Fruit fly (Drosophila melanogaster) Kc167 (cell line): ENCODE results near the gene CG7564.

ENCODE experiments used
- Myc ChIP-seq: fragments of >200 bp; optimal IDR thresholded peaks from 2 replicates; lab custom pipeline; 2017; ENCODE audit warnings: missing external identifiers
- Sin3A ChIP-seq: fragments of >200 bp; optimal IDR thresholded peaks from 2 replicates; lab custom pipeline; 2018; ENCODE audit warnings: missing external identifiers
- h ChIP-seq: fragments of >200 bp; optimal IDR thresholded peaks from 3 replicates; lab custom pipeline; 2018; ENCODE audit warnings: missing external identifiers
- insv ChIP-seq: fragments of >200 bp; optimal IDR thresholded peaks from 3 replicates; lab custom pipeline; 2018; ENCODE audit warnings: missing external identifiers
- psq ChIP-seq: fragments of >200 bp; optimal IDR thresholded peaks from 2 replicates; lab custom pipeline; 2017; ENCODE audit warnings: missing external identifiers
- ttk ChIP-seq: sonication (Bioruptor generic); optimal IDR thresholded peaks from 2 replicates; lab custom pipeline; 2017; ENCODE audit warnings: missing external identifiers

Gene CG7564

DNA sequence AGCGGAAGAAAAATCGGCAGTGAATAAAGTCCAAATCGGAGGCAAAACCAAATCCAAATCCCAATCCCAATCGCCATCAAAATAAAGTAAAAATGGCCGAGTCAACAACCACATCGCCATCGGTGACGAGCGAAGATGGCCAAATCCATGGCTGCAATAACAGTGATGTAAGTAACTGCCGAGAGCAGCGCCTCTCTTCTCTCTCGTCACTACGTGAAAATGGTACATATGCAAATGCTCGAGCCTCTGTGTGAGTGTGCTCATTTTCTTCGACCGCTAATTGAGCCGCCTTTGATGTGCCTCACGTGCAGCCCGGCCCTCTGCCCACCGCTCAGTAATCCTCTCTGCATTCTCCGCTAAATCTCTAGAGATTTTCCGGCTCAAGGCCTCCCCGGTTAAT, 20.3 kb downstream of the CG7564 start:
- no peak for TF ChIP-seq ttk (lab: Kevin White, UChicago)
- TF ChIP-seq psq = no peak
- TF ChIP-seq h (lab: Kevin White, UChicago) = no peak
- TF ChIP-seq Myc (lab: Kevin White, UChicago) = no peak
- no peak for TF ChIP-seq Sin3A
- TF ChIP-seq insv (lab: Kevin White, UChicago) = no peak

DNA sequence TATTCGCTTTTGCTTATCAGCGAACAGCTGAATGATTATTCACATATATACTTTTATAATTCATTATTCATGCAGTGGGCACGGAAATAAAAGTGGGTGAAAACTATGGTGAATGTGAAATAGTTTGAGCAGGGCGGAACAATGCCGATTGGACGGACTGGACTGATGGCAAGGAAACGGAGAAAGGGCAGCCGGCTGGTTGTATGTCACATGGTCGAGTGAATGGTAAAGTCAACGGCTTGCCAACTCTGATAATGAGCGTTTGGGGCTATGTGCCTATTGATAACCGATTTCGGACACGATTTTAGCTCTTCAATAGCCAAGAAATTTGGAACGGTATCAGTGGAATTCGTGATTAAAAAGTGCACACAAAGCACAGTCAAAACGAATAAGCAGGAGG, 21.7 kb downstream of the CG7564 start:
- TF ChIP-seq psq = no peak
- TF ChIP-seq Sin3A = no peak
- no peak for TF ChIP-seq Myc (lab: Kevin White, UChicago)
- no peak for TF ChIP-seq insv (lab: Kevin White, UChicago)
- no peak for TF ChIP-seq ttk (lab: Kevin White, UChicago)
- TF ChIP-seq h (lab: Kevin White, UChicago) = no peak

DNA sequence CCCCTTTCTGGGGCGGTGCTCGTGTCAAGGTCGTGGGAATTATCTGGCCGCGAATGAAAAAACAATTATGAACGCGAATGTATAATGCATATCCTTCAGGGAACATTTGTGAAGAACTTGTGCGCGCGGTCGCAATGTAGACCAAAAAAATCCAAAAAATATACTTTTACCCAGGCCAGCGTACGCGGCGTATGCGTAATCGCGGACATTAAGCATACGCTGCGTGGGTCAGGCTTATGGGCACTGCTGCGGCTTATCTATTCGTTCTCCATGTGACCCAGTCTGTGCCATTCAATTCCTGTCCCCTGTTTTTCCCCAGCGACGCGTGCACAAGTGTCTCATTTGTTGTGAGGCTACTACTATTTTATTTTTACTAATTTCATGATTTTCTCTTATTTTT, 24.2 kb downstream of the CG7564 start:
- TF ChIP-seq Myc (lab: Kevin White, UChicago) = no peak
- TF ChIP-seq h (lab: Kevin White, UChicago) = no peak
- TF ChIP-seq insv (lab: Kevin White, UChicago) = no peak

DNA sequence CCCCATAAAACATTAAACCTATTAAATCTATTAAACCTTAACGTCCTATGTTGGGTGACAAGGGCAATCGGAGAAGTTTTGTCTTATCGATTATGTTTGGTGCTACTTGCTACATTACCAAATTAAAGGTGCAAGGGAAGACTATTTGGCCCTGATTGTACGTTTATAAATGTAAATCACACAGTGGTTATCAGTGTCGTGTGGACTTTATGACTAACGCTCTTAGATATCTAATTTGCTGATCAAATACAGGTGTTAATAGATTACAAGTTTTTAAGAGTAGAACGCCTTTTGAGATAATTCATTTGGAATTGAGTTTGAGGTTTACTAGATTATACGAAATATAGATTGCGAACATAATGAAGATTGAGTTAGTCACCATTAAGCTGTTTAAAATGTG, 24.8 kb downstream of the CG7564 start:
- no peak for TF ChIP-seq Sin3A
- no peak for TF ChIP-seq h (lab: Kevin White, UChicago)
- no peak for TF ChIP-seq Myc (lab: Kevin White, UChicago)
- no peak for TF ChIP-seq ttk (lab: Kevin White, UChicago)
- no peak for TF ChIP-seq insv (lab: Kevin White, UChicago)
- TF ChIP-seq psq = no peak

DNA sequence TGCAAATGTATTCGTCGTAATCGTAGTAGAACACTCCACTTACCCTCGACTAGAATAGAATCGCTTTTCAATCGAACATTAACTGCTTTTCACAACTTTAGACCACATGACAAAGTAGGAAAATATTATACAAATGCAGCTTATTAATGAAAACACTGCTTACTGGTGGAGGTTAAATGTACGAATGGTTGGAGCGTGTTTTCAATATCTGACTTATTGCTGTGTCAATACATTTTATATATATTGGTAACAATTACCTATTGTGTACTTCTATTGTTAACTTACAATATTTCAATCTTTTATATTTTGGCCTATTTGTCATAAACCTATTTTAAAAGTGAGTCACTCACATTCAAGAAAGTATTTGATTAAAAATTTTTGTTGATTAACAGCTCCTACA, 25.9 kb downstream of the CG7564 start:
- no peak for TF ChIP-seq psq
- TF ChIP-seq Myc (lab: Kevin White, UChicago) = no peak
- TF ChIP-seq Sin3A = no peak
- no peak for TF ChIP-seq ttk (lab: Kevin White, UChicago)

DNA sequence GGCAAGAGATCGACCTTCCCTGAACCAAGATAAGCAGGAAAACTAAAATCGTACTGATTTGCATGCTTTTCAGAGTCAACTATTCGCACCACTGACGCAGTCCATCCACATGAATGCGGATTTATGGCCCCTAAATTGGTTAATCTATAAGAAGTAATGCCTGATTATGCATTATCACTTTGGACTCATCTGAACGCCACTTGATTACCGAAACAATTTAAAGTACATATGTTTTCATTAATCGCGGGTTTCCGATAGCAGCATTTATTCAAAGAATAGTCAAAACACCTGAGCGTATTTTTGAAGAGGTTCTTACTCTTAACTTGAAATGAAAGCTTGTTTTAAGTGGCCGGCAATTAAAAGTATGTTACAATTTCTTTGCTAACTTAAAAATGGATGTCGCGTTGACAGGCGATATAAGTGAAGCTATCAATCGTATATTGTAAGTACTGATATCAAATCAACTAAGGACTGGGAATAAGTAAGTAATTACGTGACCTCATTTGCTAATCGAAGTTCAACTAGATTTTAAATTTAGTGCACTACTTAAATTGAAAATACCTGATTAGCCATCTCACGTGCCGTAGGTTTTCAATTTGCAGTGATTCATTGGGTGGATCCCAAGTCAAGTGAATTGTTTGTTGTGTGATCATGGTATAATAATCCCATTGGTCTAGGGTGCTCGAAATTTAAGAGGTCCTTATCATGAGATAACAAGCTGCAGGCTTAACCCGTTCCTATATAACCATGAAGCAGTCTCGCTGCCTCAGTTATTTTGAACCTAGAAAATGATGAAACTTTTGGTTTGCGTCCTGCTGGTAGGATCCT, 35.2 kb downstream of the CG7564 start, which contains the start of the genes Jon74E and CG7542:
Gene Jon74E, minus strand, starts transcription at position 79 of the 828 bp plus-strand sequence.
Gene CG7542, plus strand, starts transcription at position 778 of the 828 bp plus-strand sequence.
- TF ChIP-seq psq (no peak), Myc (lab: Kevin White, UChicago) (no peak), insv (lab: Kevin White, UChicago) (no peak), h (lab: Kevin White, UChicago) (no peak), Sin3A (no peak), ttk (lab: Kevin White, UChicago) (no peak)

DNA sequence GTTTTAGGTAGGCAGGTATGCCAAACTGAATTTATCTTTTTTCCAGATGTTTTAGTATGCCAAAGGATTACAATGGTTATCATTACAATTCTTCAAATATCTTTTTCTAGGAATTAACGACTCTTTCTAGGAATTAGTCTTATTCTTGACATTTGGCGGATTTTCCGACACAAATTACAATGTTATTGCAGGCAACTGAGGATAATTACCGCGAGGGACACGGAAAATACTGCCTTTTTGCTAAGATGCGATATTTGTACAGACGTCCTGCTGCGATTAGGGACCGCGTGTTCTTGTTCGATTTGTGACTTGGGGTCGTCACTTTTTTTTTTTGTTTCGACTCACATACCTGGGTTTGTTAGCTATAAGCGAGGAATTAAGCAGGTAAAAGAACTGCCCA, 41.7 kb downstream of the CG7564 start:
- TF ChIP-seq Sin3A = no peak
- no peak for TF ChIP-seq h (lab: Kevin White, UChicago)
- TF ChIP-seq insv (lab: Kevin White, UChicago) = no peak
- no peak for TF ChIP-seq Myc (lab: Kevin White, UChicago)
- TF ChIP-seq ttk (lab: Kevin White, UChicago) = no peak
- no peak for TF ChIP-seq psq

DNA sequence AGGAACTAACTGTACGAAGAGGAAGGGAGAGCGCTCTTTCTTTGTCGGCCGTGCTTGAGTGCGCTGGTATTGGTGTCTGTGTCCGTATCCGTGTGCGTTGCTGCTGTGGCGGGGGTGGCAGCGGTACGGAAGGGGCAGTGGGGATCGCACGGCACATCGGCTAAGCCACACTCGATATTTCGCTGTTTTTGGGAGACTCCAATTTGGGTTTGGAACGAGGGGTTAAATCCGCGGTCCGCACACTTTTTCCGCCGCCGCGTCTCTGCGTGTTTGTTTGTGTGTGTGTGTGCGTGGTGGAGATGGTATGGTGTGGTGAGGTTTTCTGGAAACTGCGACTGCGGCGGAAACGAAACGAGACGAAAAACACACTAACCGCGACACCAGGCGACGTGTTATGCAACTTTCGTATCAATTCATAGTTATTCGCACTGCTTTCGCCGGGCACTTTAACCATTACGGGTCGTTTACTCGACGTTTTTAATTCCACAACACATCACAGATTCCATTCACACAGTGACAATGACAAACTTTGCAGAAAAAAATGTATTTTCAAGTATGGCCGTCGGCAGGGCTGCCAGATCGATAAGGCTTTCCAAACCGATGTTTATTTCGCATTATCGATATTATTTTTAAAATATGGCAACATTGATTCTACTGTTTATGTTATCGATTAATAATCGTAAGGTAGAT, 43.3 kb downstream of the CG7564 start, which contains the start of gene CycT:
Gene CycT, minus strand, starts transcription at position 574 of the 690 bp plus-strand sequence.
- no peak for TF ChIP-seq Myc (lab: Kevin White, UChicago)
- TF ChIP-seq psq = no peak
- TF ChIP-seq ttk (lab: Kevin White, UChicago) = no peak
- no peak for TF ChIP-seq insv (lab: Kevin White, UChicago)
- TF ChIP-seq Sin3A = no peak
- TF ChIP-seq h (lab: Kevin White, UChicago) = no peak

DNA sequence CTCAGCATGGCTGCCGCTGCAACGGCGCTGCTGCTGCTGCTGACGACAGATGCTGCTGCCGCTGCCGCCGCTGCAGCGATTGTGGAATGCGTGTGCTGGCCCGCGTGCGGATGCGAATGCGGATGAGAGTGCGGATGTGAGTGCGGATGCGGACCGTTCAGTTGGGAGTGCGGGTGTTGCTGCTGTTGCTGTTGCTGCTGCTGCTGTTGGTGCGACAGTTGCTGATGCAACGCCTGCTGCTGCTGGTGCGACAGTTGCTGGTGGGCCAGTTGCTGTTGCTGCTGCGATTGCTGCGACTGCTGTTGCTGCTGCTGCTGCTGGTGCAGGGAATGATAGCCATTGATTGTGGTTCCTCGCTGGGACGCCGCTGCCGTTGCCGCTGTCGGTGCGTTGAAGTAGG, 48.2 kb downstream of the CG7564 start:
- no peak for TF ChIP-seq Myc (lab: Kevin White, UChicago)
- no peak for TF ChIP-seq Sin3A
- TF ChIP-seq h (lab: Kevin White, UChicago) = no peak
- no peak for TF ChIP-seq ttk (lab: Kevin White, UChicago)
- TF ChIP-seq psq = no peak
- no peak for TF ChIP-seq insv (lab: Kevin White, UChicago)

DNA sequence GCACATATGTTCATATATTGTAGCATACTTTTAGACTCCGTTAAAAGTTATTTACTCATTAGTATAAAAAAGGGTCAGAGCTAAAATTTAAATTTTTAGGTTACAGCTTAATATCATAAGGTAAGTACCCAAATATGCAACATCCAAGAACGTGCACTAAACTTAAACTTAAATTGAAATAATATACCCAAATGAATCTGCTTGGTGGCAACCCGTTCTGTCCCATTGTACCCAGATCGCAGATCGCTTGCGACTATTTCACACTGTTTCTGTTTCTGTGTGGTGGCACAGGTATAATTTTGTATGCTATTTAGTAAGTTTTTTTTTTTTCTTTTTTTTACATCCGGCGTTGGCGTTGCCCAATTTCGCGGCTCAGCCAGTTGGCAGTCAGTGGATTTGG, 49.0 kb downstream of the CG7564 start:
- TF ChIP-seq insv (lab: Kevin White, UChicago) (no peak), ttk (lab: Kevin White, UChicago) (no peak), Sin3A (no peak), Myc (lab: Kevin White, UChicago) (no peak), psq (no peak)

DNA sequence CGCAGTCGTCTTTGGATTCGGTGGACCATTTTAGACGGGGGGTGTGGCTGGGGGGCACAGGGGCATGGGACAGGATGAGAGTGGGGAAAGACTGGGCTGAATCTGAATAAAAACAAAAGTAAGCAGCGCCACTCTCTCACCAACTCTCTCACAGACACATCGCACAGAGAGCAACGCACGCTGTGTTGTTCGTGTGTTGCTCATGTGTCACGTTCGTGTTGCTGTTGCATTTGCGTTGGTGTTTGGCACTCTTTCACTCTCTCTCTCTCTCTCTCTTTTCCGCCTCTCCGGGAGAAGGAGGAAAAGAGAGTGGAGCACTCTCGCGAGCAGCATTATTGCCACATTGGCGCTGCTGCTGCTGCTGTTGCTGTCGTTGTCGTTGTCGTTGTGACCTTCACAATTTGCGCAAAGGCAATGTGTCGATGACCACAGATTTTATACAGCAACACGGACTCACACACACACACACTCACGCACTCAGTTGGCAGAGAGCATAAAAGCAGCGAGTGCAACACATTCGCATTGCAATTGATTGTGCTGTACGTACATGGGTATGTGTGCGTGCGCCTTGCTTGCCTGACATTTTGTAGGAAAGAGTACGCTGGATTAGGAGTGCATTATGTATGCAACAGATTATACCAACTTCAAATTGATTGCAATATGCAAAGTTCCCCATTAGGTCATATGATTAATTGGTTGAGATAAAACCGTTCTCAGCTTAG, 49.6 kb downstream of the CG7564 start:
- TF ChIP-seq psq (no peak), insv (lab: Kevin White, UChicago) (no peak), ttk (lab: Kevin White, UChicago) (no peak), Myc (lab: Kevin White, UChicago) (no peak), Sin3A (no peak), h (lab: Kevin White, UChicago) (no peak)
